Fruit fly (Drosophila melanogaster): ENCODE data around the gene CG42523.

The CG42523 gene

DNA sequence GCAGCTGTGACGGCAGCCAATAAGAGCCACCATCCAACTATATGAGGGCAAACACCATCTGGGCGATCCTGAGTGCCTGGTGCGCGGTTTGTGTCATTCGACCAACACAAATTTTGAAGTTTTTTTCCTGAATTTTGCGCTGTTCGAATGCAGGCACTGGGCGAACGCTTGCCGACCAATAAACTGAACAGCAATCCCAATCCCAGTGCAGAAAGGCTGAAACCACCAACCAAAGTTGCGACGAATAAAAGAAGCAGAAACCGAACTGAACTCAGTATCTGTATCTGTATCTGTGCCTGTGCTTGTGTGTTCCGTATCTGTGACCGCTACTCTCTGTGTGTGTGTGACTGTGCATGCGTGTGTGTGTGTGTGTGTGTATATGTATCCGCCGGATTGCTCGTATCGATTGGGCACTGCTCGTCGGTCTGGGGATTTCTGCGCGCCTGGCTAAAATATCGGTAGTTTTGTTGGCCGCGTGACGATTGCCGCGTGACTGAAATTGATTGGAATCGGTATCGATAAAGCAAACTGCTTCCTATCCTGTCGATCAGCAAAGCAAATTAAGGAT lies 48.9 kb downstream of the CG42523 start (continued):
- TF ChIP-seq sim (GFP tag; IDR thresholded peaks at IDR 0.05) = no peak
- TF ChIP-seq Sox100B (GFP tag; optimal IDR thresholded peaks at IDR 0.05) = no peak
- TF ChIP-seq pfk (GFP tag; optimal IDR thresholded peaks at IDR 0.05) = peak; percentile 46
- TF ChIP-seq amos (GFP tag; IDR thresholded peaks at IDR 0.05; ENCODE audit: partially characterized antibody) = peak; percentile 77
- no peak for TF ChIP-seq CG9727 (GFP tag; optimal IDR thresholded peaks at IDR 0.05)
- no peak for TF ChIP-seq caup (GFP tag; optimal IDR thresholded peaks at IDR 0.05; ENCODE audit: severe bottlenecking)
- no peak for TF ChIP-seq CG6683 (GFP tag; optimal IDR thresholded peaks at IDR 0.05)
- TF ChIP-seq NC2α (GFP tag; optimal IDR thresholded peaks at IDR 0.05) = no peak
- TF ChIP-seq BtbVII (GFP tag; optimal IDR thresholded peaks at IDR 0.05) = peak; percentile 36
- TF ChIP-seq CG9876 (GFP tag; optimal IDR thresholded peaks at IDR 0.05) = no peak
- TF ChIP-seq CG17359 (tag; optimal IDR thresholded peaks at IDR 0.05) = peak; percentile 26
- no peak for TF ChIP-seq CG17328 (GFP tag; IDR thresholded peaks at IDR 0.05)
- no peak for TF ChIP-seq CG6813 (GFP tag; optimal IDR thresholded peaks at IDR 0.05)
- no peak for TF ChIP-seq fu2 (GFP tag; optimal IDR thresholded peaks at IDR 0.05)
- TF ChIP-seq odd (GFP tag; optimal IDR thresholded peaks at IDR 0.05) = no peak
- no peak for TF ChIP-seq CG17186 (GFP tag; optimal IDR thresholded peaks at IDR 0.05)
- no peak for TF ChIP-seq btn (GFP tag; optimal IDR thresholded peaks at IDR 0.05)
- TF ChIP-seq dm (GFP tag; optimal IDR thresholded peaks at IDR 0.05) = no peak
- peak; percentile 43; the same call in 1 of the 3 replicates for TF ChIP-seq Dbx (GFP tag; IDR thresholded peaks at IDR 0.05)
- no peak for TF ChIP-seq ewg (GFP tag; optimal IDR thresholded peaks at IDR 0.05)
- TF ChIP-seq CG6854 (GFP tag; optimal IDR thresholded peaks at IDR 0.05) = no peak
- no peak; the same call in 1 of the 2 replicates for TF ChIP-seq HLH3B (GFP tag; IDR thresholded peaks at IDR 0.05)
- TF ChIP-seq phol (tag; optimal IDR thresholded peaks at IDR 0.05) = no peak
- TF ChIP-seq kay (GFP tag; optimal IDR thresholded peaks at IDR 0.05) = no peak
- TF ChIP-seq CG1529 (GFP tag; optimal IDR thresholded peaks at IDR 0.05) = peak; percentile 27
- TF ChIP-seq B-H1 (GFP tag; IDR thresholded peaks at IDR 0.05) = no peak
- TF ChIP-seq Adf1 (GFP tag; IDR thresholded peaks at IDR 0.05) = peak; percentile 74
- peak; percentile 78 for TF ChIP-seq ci (GFP tag; IDR thresholded peaks at IDR 0.05)
- TF ChIP-seq C15 (GFP tag; IDR thresholded peaks at IDR 0.05) = no peak
- TF ChIP-seq stwl (tag; optimal IDR thresholded peaks at IDR 0.05) = peak; percentile 33
- TF ChIP-seq stc (GFP tag; IDR thresholded peaks at IDR 0.05) = no peak
- no peak for TF ChIP-seq Hand (GFP tag; optimal IDR thresholded peaks at IDR 0.05)
- no peak for TF ChIP-seq crc (GFP tag; optimal IDR thresholded peaks at IDR 0.05)
- no peak for TF ChIP-seq CG10462 (GFP tag; optimal IDR thresholded peaks at IDR 0.05)
- no peak for TF ChIP-seq CG30020 (tag; optimal IDR thresholded peaks at IDR 0.05)
- no peak for TF ChIP-seq eyg (GFP tag; optimal IDR thresholded peaks at IDR 0.05)
- no peak for TF ChIP-seq CG1602 (GFP tag; optimal IDR thresholded peaks at IDR 0.05)
- peak; percentile 5 for TF ChIP-seq B-H2 (GFP tag; optimal IDR thresholded peaks at IDR 0.05)
- peak; percentile 65 for TF ChIP-seq GATAe (GFP tag; conservative IDR thresholded peaks at IDR 0.05)
- TF ChIP-seq hb (GFP tag; IDR thresholded peaks at IDR 0.05; ENCODE audit: partially characterized antibody) = no peak
- no peak for TF ChIP-seq CG14710 (tag; optimal IDR thresholded peaks at IDR 0.05)
- no peak for TF ChIP-seq Jarid2 (GFP tag; optimal IDR thresholded peaks at IDR 0.05)
- TF ChIP-seq schlank (tag; optimal IDR thresholded peaks at IDR 0.05) = no peak
- no peak for TF ChIP-seq CG3065 (GFP tag; optimal IDR thresholded peaks at IDR 0.05)
- TF ChIP-seq lov (optimal IDR thresholded peaks at IDR 0.05) = no peak
- 0 out of 3 replicates have a peak, but pooled peaks have one; percentile 58 for TF ChIP-seq lov (GFP tag; IDR thresholded peaks at IDR 0.05)
- TF ChIP-seq slp2 (GFP tag; optimal IDR thresholded peaks at IDR 0.05) = no peak
- no peak for TF ChIP-seq ems (GFP tag; optimal IDR thresholded peaks at IDR 0.05)
- no peak for TF ChIP-seq tup (GFP tag; optimal IDR thresholded peaks at IDR 0.05)
- peak; percentile 65; the same call in 2 of the 3 replicates for TF ChIP-seq so (GFP tag; IDR thresholded peaks at IDR 0.05)
- no peak for TF ChIP-seq CG2120 (GFP tag; optimal IDR thresholded peaks at IDR 0.05)

All from whole organism, embryonic.